Fruit fly (Drosophila melanogaster): ENCODE data around the gene Stt3A.
A peak's percentile ranks its signal among the peaks of the same experiment; 100 is the strongest.

Stt3A gene

DNA sequence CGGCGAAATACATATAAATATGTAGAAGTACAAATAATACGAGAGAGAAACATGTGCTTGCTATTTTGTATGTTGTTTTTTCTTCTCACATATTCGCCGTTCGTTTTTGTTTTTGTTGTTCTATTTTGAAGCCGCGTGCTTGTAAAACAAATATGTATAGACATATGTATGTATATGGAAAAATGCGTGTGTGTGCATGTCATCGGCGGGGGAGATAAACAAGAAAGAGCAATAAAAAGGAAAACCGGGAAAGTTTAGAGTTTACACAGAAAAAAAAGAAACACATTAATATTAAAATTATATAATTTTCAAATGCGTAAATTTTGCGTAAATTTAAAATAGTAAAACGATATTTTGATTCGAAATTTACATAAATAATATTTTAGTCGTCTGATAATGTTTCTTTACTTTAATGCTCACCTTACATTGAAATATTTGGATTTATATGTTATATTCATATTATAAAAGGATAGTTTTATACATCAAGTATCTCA, 8.2 kb downstream of the Stt3A start (continued):
- TF ChIP-seq CG7963 (GFP tag; IDR thresholded peaks at IDR 0.05; ENCODE audit: partially characterized antibody) (no peak), CG6683 (GFP tag; optimal IDR thresholded peaks at IDR 0.05) (peak; percentile 19), CG17568 (GFP tag; optimal IDR thresholded peaks at IDR 0.05) (peak; percentile 24), Dref (GFP tag; IDR thresholded peaks at IDR 0.05) (no peak), CG6854 (GFP tag; optimal IDR thresholded peaks at IDR 0.05) (no peak), gt (GFP tag; IDR thresholded peaks at IDR 0.05) (no peak), CG3838 (GFP tag; optimal IDR thresholded peaks at IDR 0.05) (no peak), CG13123 (GFP tag; optimal IDR thresholded peaks at IDR 0.05) (no peak), fu2 (GFP tag; optimal IDR thresholded peaks at IDR 0.05) (no peak), Atf6 (GFP tag; IDR thresholded peaks at IDR 0.05) (peak; percentile 17; the same call in 1 of the 2 replicates), Max (GFP tag; optimal IDR thresholded peaks at IDR 0.05) (no peak), CG15601 (tag; optimal IDR thresholded peaks at IDR 0.05) (peak; percentile 18), CG3407 (GFP tag; optimal IDR thresholded peaks at IDR 0.05) (no peak), zfh2 (GFP tag; optimal IDR thresholded peaks at IDR 0.05) (no peak), Side (GFP tag; optimal IDR thresholded peaks at IDR 0.05) (no peak), CoRest (tag; optimal IDR thresholded peaks at IDR 0.05) (peak; percentile 17), Ssrp (tag; optimal IDR thresholded peaks at IDR 0.05) (no peak), Bteb2 (GFP tag; optimal IDR thresholded peaks at IDR 0.05) (no peak), CG8924 (tag; optimal IDR thresholded peaks at IDR 0.05) (peak; percentile 3), Nf-YB (GFP tag; optimal IDR thresholded peaks at IDR 0.05) (no peak), CG10565 (GFP tag; optimal IDR thresholded peaks at IDR 0.05) (no peak), lov (optimal IDR thresholded peaks at IDR 0.05) (no peak), lov (GFP tag; IDR thresholded peaks at IDR 0.05) (no peak), nerfin-2 (GFP tag; IDR thresholded peaks at IDR 0.05; ENCODE audit: partially characterized antibody) (no peak), Eip74EF (GFP tag; optimal IDR thresholded peaks at IDR 0.05) (no peak), sd (tag; optimal IDR thresholded peaks at IDR 0.05) (peak; percentile 14), zf30C (GFP tag; optimal IDR thresholded peaks at IDR 0.05) (peak; percentile 32), pan (optimal IDR thresholded peaks at IDR 0.05) (no peak), pan (GFP tag; optimal IDR thresholded peaks at IDR 0.05 in 1 of 2, IDR thresholded peaks at IDR 0.05 in 1 of 2) (no peak), danr (GFP tag; IDR thresholded peaks at IDR 0.05) (no peak), CG10979 (tag; optimal IDR thresholded peaks at IDR 0.05) (peak; percentile 64), Optix (GFP tag; IDR thresholded peaks at IDR 0.05) (no peak), CG15269 (tag; optimal IDR thresholded peaks at IDR 0.05) (peak; percentile 7), CG30431 (GFP tag; optimal IDR thresholded peaks at IDR 0.05) (no peak), slbo (GFP tag; IDR thresholded peaks at IDR 0.05) (no peak), CG18476 (GFP tag; optimal IDR thresholded peaks at IDR 0.05) (no peak), E2f2 (GFP tag; IDR thresholded peaks at IDR 0.05) (no peak), HLH3B (GFP tag; IDR thresholded peaks at IDR 0.05) (0 out of 2 replicates have a peak, but pooled peaks have one; percentile 40), CG30403 (GFP tag; optimal IDR thresholded peaks at IDR 0.05) (no peak), Xrp1 (GFP tag; IDR thresholded peaks at IDR 0.05) (peak; percentile 67), HmgD (GFP tag; optimal IDR thresholded peaks at IDR 0.05) (no peak), GATAe (GFP tag; conservative IDR thresholded peaks at IDR 0.05) (no peak), CG12744 (GFP tag; optimal IDR thresholded peaks at IDR 0.05) (no peak), HLH4C (GFP tag; IDR thresholded peaks at IDR 0.05; ENCODE audit: partially characterized antibody) (no peak), CG6813 (GFP tag; optimal IDR thresholded peaks at IDR 0.05) (peak; percentile 6), Sry-β (GFP tag; optimal IDR thresholded peaks at IDR 0.05) (no peak), rib (GFP tag; IDR thresholded peaks at IDR 0.05) (no peak), ara (GFP tag; IDR thresholded peaks at IDR 0.05) (no peak), tup (GFP tag; optimal IDR thresholded peaks at IDR 0.05) (no peak), CG10431 (GFP tag; optimal IDR thresholded peaks at IDR 0.05) (no peak), exex (tag; optimal IDR thresholded peaks at IDR 0.05) (no peak)
